Fruit fly (Drosophila melanogaster): Measurements from ENCODE around the gene Mettl14.

Mettl14 gene

dm6 chr2L:8300220-8301167 lies 7.7 kb upstream of the Mettl14 start, which contains the start of gene Btk (continued):
- TF ChIP-seq CG11093 (GFP tag; IDR thresholded peaks at IDR 0.05): no peak
- no peak for TF ChIP-seq Tbp (GFP tag; optimal IDR thresholded peaks at IDR 0.05)
- TF ChIP-seq CG9727 (GFP tag; optimal IDR thresholded peaks at IDR 0.05): peak; percentile 46
- TF ChIP-seq trh (GFP tag; optimal IDR thresholded peaks at IDR 0.05): no peak
- TF ChIP-seq unc-4 (GFP tag; IDR thresholded peaks at IDR 0.05; ENCODE audit: partially characterized antibody): 0 out of 2 replicates have a peak, but pooled peaks have one; percentile 19
- no peak for TF ChIP-seq CG17361 (GFP tag; IDR thresholded peaks at IDR 0.05)
- TF ChIP-seq NK7.1 (GFP tag; optimal IDR thresholded peaks at IDR 0.05): no peak
- no peak for TF ChIP-seq Doc3 (GFP tag; IDR thresholded peaks at IDR 0.05; ENCODE audit: partially characterized antibody)
- TF ChIP-seq MESR4 (GFP tag; optimal IDR thresholded peaks at IDR 0.05): no peak
- TF ChIP-seq CG12659 (GFP tag; optimal IDR thresholded peaks at IDR 0.05): peak; percentile 35
- TF ChIP-seq CG14965 (GFP tag; optimal IDR thresholded peaks at IDR 0.05; ENCODE audit: borderline replicate concordance): no peak
- TF ChIP-seq CG43689 (GFP tag; IDR thresholded peaks at IDR 0.05): no peak
- peak; percentile 53 for TF ChIP-seq kni (GFP tag; optimal IDR thresholded peaks at IDR 0.05)
- TF ChIP-seq CG6813 (GFP tag; optimal IDR thresholded peaks at IDR 0.05): no peak
- TF ChIP-seq CG18764 (GFP tag; optimal IDR thresholded peaks at IDR 0.05): no peak
- peak; percentile 88 for TF ChIP-seq sd (tag; optimal IDR thresholded peaks at IDR 0.05)
- no peak for TF ChIP-seq CrebB (tag; optimal IDR thresholded peaks at IDR 0.05)
- peak; percentile 5; the same call in 1 of the 2 replicates for TF ChIP-seq CG13287 (GFP tag; IDR thresholded peaks at IDR 0.05; ENCODE audit: partially characterized antibody)
- no peak for TF ChIP-seq grau (tag; optimal IDR thresholded peaks at IDR 0.05)
- no peak for TF ChIP-seq sim (GFP tag; IDR thresholded peaks at IDR 0.05)
- TF ChIP-seq CG6854 (GFP tag; optimal IDR thresholded peaks at IDR 0.05): no peak
- TF ChIP-seq CG10209 (GFP tag; optimal IDR thresholded peaks at IDR 0.05): no peak
- no peak for TF ChIP-seq YL-1 (GFP tag; optimal IDR thresholded peaks at IDR 0.05)
- TF ChIP-seq lmd (GFP tag; IDR thresholded peaks at IDR 0.05): no peak
- TF ChIP-seq HLH3B (GFP tag; IDR thresholded peaks at IDR 0.05): no peak
- no peak for TF ChIP-seq TFAM (GFP tag; optimal IDR thresholded peaks at IDR 0.05)
- TF ChIP-seq CG15269 (tag; optimal IDR thresholded peaks at IDR 0.05): no peak
- TF ChIP-seq Neu2 (GFP tag; optimal IDR thresholded peaks at IDR 0.05; ENCODE audit: borderline replicate concordance): no peak
- peak; percentile 14 for TF ChIP-seq CG17186 (GFP tag; optimal IDR thresholded peaks at IDR 0.05)
- TF ChIP-seq PHDP (tag; optimal IDR thresholded peaks at IDR 0.05): no peak
- TF ChIP-seq hkb (optimal IDR thresholded peaks at IDR 0.05): no peak
- no peak for TF ChIP-seq hkb (GFP tag; IDR thresholded peaks at IDR 0.05)
- TF ChIP-seq HmgZ (tag; optimal IDR thresholded peaks at IDR 0.05): no peak
- no peak for TF ChIP-seq Adf1 (GFP tag; IDR thresholded peaks at IDR 0.05)
- no peak for TF ChIP-seq Dbx (GFP tag; IDR thresholded peaks at IDR 0.05)
- TF ChIP-seq kah (GFP tag; optimal IDR thresholded peaks at IDR 0.05): peak; percentile 56
- TF ChIP-seq Rfx (GFP tag; IDR thresholded peaks at IDR 0.05): peak; percentile 21; the same call in 1 of the 2 replicates
- TF ChIP-seq CG4328 (GFP tag; optimal IDR thresholded peaks at IDR 0.05): no peak
- TF ChIP-seq BEAF-32 (GFP tag; optimal IDR thresholded peaks at IDR 0.05): peak; percentile 11
- TF ChIP-seq tll (GFP tag; optimal IDR thresholded peaks at IDR 0.05): no peak
- no peak for TF ChIP-seq Ets97D (GFP tag; optimal IDR thresholded peaks at IDR 0.05)
- no peak for TF ChIP-seq Ptx1 (GFP tag; IDR thresholded peaks at IDR 0.05)
- TF ChIP-seq Fer1 (GFP tag; optimal IDR thresholded peaks at IDR 0.05): no peak
- TF ChIP-seq al (GFP tag; IDR thresholded peaks at IDR 0.05): no peak
- TF ChIP-seq CG15479 (GFP tag; optimal IDR thresholded peaks at IDR 0.05): peak; percentile 81
- no peak for TF ChIP-seq NC2α (GFP tag; optimal IDR thresholded peaks at IDR 0.05)
- no peak for TF ChIP-seq gem (tag; optimal IDR thresholded peaks at IDR 0.05)
- peak; percentile 24 for TF ChIP-seq CG34376 (GFP tag; optimal IDR thresholded peaks at IDR 0.05)
